Fruit fly (Drosophila melanogaster) whole organism, prepupa: ENCODE results near the gene mwh.

ENCODE experiments used
- CG10631 ChIP-seq: fragments of 200-800 bp; sonication (Bioruptor generic); optimal IDR thresholded peaks from 2 replicates; lab custom pipeline; 2016; ENCODE audit warnings: missing biosample characterization, missing genetic modification characterization
- CG10669 ChIP-seq: fragments of 200-800 bp; sonication (Bioruptor generic); optimal IDR thresholded peaks from 3 replicates; lab custom pipeline; 2018; ENCODE audit warnings: missing biosample characterization, mild to moderate bottlenecking, missing genetic modification characterization, moderate library complexity
- CG11294 ChIP-seq: fragments of 200-800 bp; sonication (Bioruptor generic); IDR thresholded peaks from 2 replicates; pipeline ENCODE4 v1.3.6; 2022; ENCODE audit warnings: missing biosample characterization, missing genetic modification characterization
- CG11762 ChIP-seq: fragments of 200-800 bp; sonication (Bioruptor generic); optimal IDR thresholded peaks from 3 replicates; lab custom pipeline; 2016; ENCODE audit warnings: missing biosample characterization, missing genetic modification characterization; ENCODE audit not compliant: insufficient read depth
- CG1621 ChIP-seq: fragments of 200-800 bp; sonication (Bioruptor generic); optimal IDR thresholded peaks from 3 replicates; lab custom pipeline; 2018; ENCODE audit warnings: missing biosample characterization, mild to moderate bottlenecking, missing genetic modification characterization
- CG16779 ChIP-seq: fragments of 200-800 bp; sonication (Bioruptor generic); optimal IDR thresholded peaks from 3 replicates; lab custom pipeline; 2017; ENCODE audit warnings: missing biosample characterization, mild to moderate bottlenecking, missing genetic modification characterization
- CG3032 ChIP-seq: fragments of 200-800 bp; optimal IDR thresholded peaks from 2 replicates; lab custom pipeline; 2019; ENCODE audit warnings: missing biosample characterization, mild to moderate bottlenecking, missing genetic modification characterization, moderate library complexity
- CG31627 ChIP-seq: fragments of 200-800 bp; sonication (Bioruptor generic); optimal IDR thresholded peaks from 3 replicates; lab custom pipeline; 2016; ENCODE audit warnings: missing biosample characterization, missing genetic modification characterization
- CG32006 ChIP-seq: fragments of 200-800 bp; sonication (Bioruptor generic); optimal IDR thresholded peaks from 3 replicates; lab custom pipeline; 2017; ENCODE audit warnings: missing biosample characterization, mild to moderate bottlenecking, missing genetic modification characterization
- CG3919 ChIP-seq: fragments of 200-800 bp; sonication (Bioruptor generic); optimal IDR thresholded peaks from 3 replicates; lab custom pipeline; 2016; ENCODE audit warnings: missing biosample characterization, missing genetic modification characterization
- CG4318 ChIP-seq: fragments of 200-800 bp; sonication (Bioruptor generic); optimal IDR thresholded peaks from 3 replicates; lab custom pipeline; 2017; ENCODE audit warnings: missing biosample characterization, mild to moderate bottlenecking, missing genetic modification characterization
- CG6163 ChIP-seq: fragments of 200-800 bp; sonication (Bioruptor generic); IDR thresholded peaks from 3 replicates; pipeline ENCODE4 v1.3.6; 2022; ENCODE audit warnings: missing biosample characterization, missing genetic modification characterization
- CG6276 ChIP-seq: fragments of 200-800 bp; sonication (Bioruptor generic); optimal IDR thresholded peaks from 2 replicates; lab custom pipeline; 2017; ENCODE audit warnings: missing biosample characterization, mild to moderate bottlenecking, missing genetic modification characterization
- CG6792 ChIP-seq: fragments of 200-800 bp; sonication (Bioruptor generic); optimal IDR thresholded peaks from 3 replicates; lab custom pipeline; 2016; ENCODE audit warnings: missing biosample characterization, missing genetic modification characterization
- CG6808 ChIP-seq: fragments of 200-800 bp; sonication (Bioruptor generic); optimal IDR thresholded peaks from 3 replicates; lab custom pipeline; 2017; ENCODE audit warnings: missing biosample characterization, missing genetic modification characterization, mild to moderate bottlenecking, moderate library complexity, missing genetic modification reagents
- CG6854 ChIP-seq: fragments of 200-800 bp; sonication (Bioruptor generic); optimal IDR thresholded peaks from 2 replicates; lab custom pipeline; 2017; ENCODE audit warnings: missing biosample characterization, mild to moderate bottlenecking, missing genetic modification characterization
- CG8119 ChIP-seq: fragments of 200-800 bp; sonication (Bioruptor generic); IDR thresholded peaks from 3 replicates; pipeline ENCODE4 v1.3.6; 2022; ENCODE audit warnings: missing biosample characterization, missing genetic modification characterization
- CG8319 ChIP-seq: fragments of 200-800 bp; sonication (Bioruptor generic); optimal IDR thresholded peaks from 3 replicates; lab custom pipeline; 2016; ENCODE audit warnings: missing biosample characterization, missing genetic modification characterization
- CG9139 ChIP-seq: fragments of 200-800 bp; sonication (Bioruptor generic); optimal IDR thresholded peaks from 3 replicates; lab custom pipeline; 2017; ENCODE audit warnings: missing biosample characterization, mild to moderate bottlenecking, missing genetic modification characterization
- Eip75B ChIP-seq: fragments of 200-800 bp; sonication (Bioruptor generic); optimal IDR thresholded peaks from 3 replicates; lab custom pipeline; 2016; ENCODE audit warnings: missing biosample characterization, missing genetic modification characterization
- Eip78C ChIP-seq: fragments of 200-800 bp; sonication (Bioruptor generic); peaks from one replicate; lab custom pipeline; 2016; ENCODE audit warnings: missing biosample characterization, missing genetic modification characterization
- Eip93F ChIP-seq: fragments of 200-800 bp; sonication (Bioruptor generic); optimal IDR thresholded peaks from 2 replicates; lab custom pipeline; 2016; ENCODE audit warnings: missing biosample characterization, mild to moderate bottlenecking, missing genetic modification characterization
- Ets21C ChIP-seq: fragments of 200-800 bp; sonication (Bioruptor generic); optimal IDR thresholded peaks from 3 replicates; lab custom pipeline; 2016; ENCODE audit warnings: missing biosample characterization, missing genetic modification characterization
- Ets96B ChIP-seq: fragments of 200-800 bp; optimal IDR thresholded peaks from 2 replicates; lab custom pipeline; 2019; ENCODE audit warnings: missing biosample characterization, mild to moderate bottlenecking, missing genetic modification characterization, moderate library complexity
- Hr39 ChIP-seq: fragments of 200-800 bp; sonication (Bioruptor generic); optimal IDR thresholded peaks from 2 replicates; lab custom pipeline; 2016; ENCODE audit warnings: missing biosample characterization, missing genetic modification characterization
- Met ChIP-seq: fragments of 200-800 bp; sonication (Bioruptor generic); optimal IDR thresholded peaks from 3 replicates; lab custom pipeline; 2016; ENCODE audit warnings: missing biosample characterization, missing genetic modification characterization
- OdsH ChIP-seq: fragments of 200-800 bp; sonication (Bioruptor generic); optimal IDR thresholded peaks from 3 replicates; lab custom pipeline; 2016; ENCODE audit warnings: missing biosample characterization, missing genetic modification characterization
- Sox14 ChIP-seq: fragments of 200-800 bp; sonication (Bioruptor generic); optimal IDR thresholded peaks from 3 replicates; lab custom pipeline; 2016; ENCODE audit warnings: missing biosample characterization, missing genetic modification characterization
- achi ChIP-seq: fragments of 200-800 bp; sonication (Bioruptor generic); optimal IDR thresholded peaks from 3 replicates; lab custom pipeline; 2016; ENCODE audit warnings: missing biosample characterization, missing genetic modification characterization
- acj6 ChIP-seq: fragments of 200-800 bp; sonication (Bioruptor generic); optimal IDR thresholded peaks from 3 replicates; lab custom pipeline; 2016; ENCODE audit warnings: missing biosample characterization, missing genetic modification characterization
- cyc ChIP-seq: fragments of 200-800 bp; sonication (Bioruptor generic); optimal IDR thresholded peaks from 3 replicates; lab custom pipeline; 2016; ENCODE audit warnings: missing biosample characterization, missing genetic modification characterization
- eg ChIP-seq: fragments of 200-800 bp; sonication (Bioruptor generic); IDR thresholded peaks from 3 replicates; pipeline ENCODE4 v1.3.6; 2022; ENCODE audit warnings: missing biosample characterization, missing genetic modification characterization
- esn ChIP-seq: fragments of 200-800 bp; sonication (Bioruptor generic); optimal IDR thresholded peaks from 2 replicates; lab custom pipeline; 2016; ENCODE audit warnings: missing biosample characterization, mild to moderate bottlenecking, missing genetic modification characterization, moderate library complexity
- fkh ChIP-seq: fragments of 200-800 bp; sonication (Bioruptor generic); optimal IDR thresholded peaks from 3 replicates; lab custom pipeline; 2017; ENCODE audit warnings: missing biosample characterization, mild to moderate bottlenecking, missing genetic modification characterization, moderate library complexity
- lz ChIP-seq: fragments of 200-800 bp; sonication (Bioruptor generic); optimal IDR thresholded peaks from 3 replicates; lab custom pipeline; 2016; ENCODE audit warnings: missing biosample characterization, missing genetic modification characterization
- net ChIP-seq: fragments of 200-800 bp; sonication (Bioruptor generic); optimal IDR thresholded peaks from 3 replicates; lab custom pipeline; 2016; ENCODE audit warnings: missing biosample characterization, missing genetic modification characterization
- spab ChIP-seq: fragments of 200-800 bp; sonication (Bioruptor generic); optimal IDR thresholded peaks from 2 replicates; lab custom pipeline; 2017; ENCODE audit warnings: missing biosample characterization, mild to moderate bottlenecking, missing genetic modification characterization, missing genetic modification reagents
- ss ChIP-seq, 2 experiments: fragments of 200-800 bp; sonication (Bioruptor generic); optimal IDR thresholded peaks; 2 replicates in 1 of 2; 3 replicates in 1 of 2; lab custom pipeline; 2017 to 2018; ENCODE audit warnings: mild to moderate bottlenecking in 2 of 2, missing biosample characterization in 2 of 2, missing genetic modification characterization in 2 of 2, moderate library complexity in 1 of 2
- svp ChIP-seq: fragments of 200-800 bp; sonication (Bioruptor generic); peaks from one replicate; lab custom pipeline; 2016; ENCODE audit warnings: missing biosample characterization, missing genetic modification characterization
- vri ChIP-seq: fragments of 200-800 bp; sonication (Bioruptor generic); optimal IDR thresholded peaks from 3 replicates; lab custom pipeline; 2016; ENCODE audit warnings: missing biosample characterization, mild to moderate bottlenecking, missing genetic modification characterization

mwh gene

DNA sequence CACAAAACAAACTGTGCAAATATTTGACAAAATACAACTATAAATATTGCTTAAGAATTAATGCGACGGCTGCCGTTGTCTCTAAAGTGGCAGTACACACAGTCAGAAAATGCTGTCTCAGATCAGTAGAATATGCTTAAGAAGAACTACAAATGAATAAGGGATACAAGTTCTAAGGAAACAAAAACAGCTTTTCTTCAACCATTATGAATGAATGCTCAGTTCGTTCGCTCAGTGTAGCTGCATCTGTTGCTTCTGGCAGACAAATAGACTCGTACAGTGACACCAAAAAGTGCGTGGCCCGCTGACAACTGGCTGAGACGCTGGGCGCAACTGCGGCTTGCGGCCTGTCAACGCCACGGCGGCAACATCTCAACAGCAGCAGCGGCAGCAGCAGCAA, 34.8 kb upstream of the mwh start (continued):
- TF ChIP-seq lz: no peak
- TF ChIP-seq svp: no peak
- TF ChIP-seq net (GFP tag; lab: Kevin White, UChicago): peak; percentile 0
- no peak for TF ChIP-seq OdsH (GFP tag; lab: Kevin White, UChicago)
- no peak for TF ChIP-seq CG1621 (tag; lab: Kevin White, UChicago)
- no peak for TF ChIP-seq CG31627 (GFP tag; lab: Kevin White, UChicago)
- no peak for TF ChIP-seq CG6854 (GFP tag; lab: Kevin White, UChicago)

DNA sequence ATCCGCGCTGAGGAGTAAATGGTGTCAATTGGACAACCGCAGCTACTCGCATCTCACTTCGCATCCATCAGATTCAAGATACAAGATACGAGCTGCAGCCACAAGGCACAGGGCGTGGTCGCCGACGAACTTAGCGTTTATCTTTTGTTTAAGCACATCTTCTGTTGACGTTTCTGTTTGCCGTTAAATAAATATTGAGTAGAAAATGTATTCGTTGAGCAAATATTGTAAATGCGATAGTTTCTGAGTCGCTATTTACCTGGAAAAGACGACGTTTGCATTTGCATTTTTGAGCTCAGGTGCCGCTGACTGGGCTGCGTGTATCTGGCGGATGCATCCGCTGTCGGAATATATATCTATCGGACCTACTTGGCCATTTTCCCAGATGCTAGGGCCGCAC, 34.3 kb upstream of the mwh start:
- peak; percentile 14 for TF ChIP-seq CG9139 (GFP tag; lab: Kevin White, UChicago)
- no peak for TF ChIP-seq Sox14 (GFP tag; lab: Kevin White, UChicago)
- no peak for TF ChIP-seq Eip93F (GFP tag; lab: Kevin White, UChicago)
- TF ChIP-seq Ets96B (tag; lab: Kevin White, UChicago): no peak
- TF ChIP-seq Eip75B (GFP tag; lab: Kevin White, UChicago): no peak
- no peak for TF ChIP-seq CG4318 (GFP tag; lab: Kevin White, UChicago)
- TF ChIP-seq spab (GFP tag; lab: Kevin White, UChicago): no peak
- TF ChIP-seq CG10669 (GFP tag; lab: Kevin White, UChicago): no peak
- no peak for TF ChIP-seq CG31627 (GFP tag; lab: Kevin White, UChicago)
- no peak for TF ChIP-seq svp
- no peak for TF ChIP-seq CG16779 (tag; lab: Kevin White, UChicago)
- no peak for TF ChIP-seq CG6808
- TF ChIP-seq CG6792 (GFP tag; lab: Kevin White, UChicago): no peak
- TF ChIP-seq ss (GFP tag; optimal IDR thresholded peaks at IDR 0.05; lab: Kevin White, UChicago): peak in 1 of 2 experiments; percentile 7
- TF ChIP-seq CG8319 (GFP tag; lab: Kevin White, UChicago): no peak
- no peak for TF ChIP-seq CG6854 (GFP tag; lab: Kevin White, UChicago)
- peak; percentile 52; the same call in 2 of the 3 replicates for TF ChIP-seq eg
- TF ChIP-seq esn (GFP tag; lab: Kevin White, UChicago): no peak
- no peak for TF ChIP-seq CG8119 (GFP tag; lab: Robert Waterston, UW)
- TF ChIP-seq CG1621 (tag; lab: Kevin White, UChicago): no peak
- no peak for TF ChIP-seq CG32006 (GFP tag; lab: Kevin White, UChicago)
- no peak for TF ChIP-seq acj6 (GFP tag; lab: Kevin White, UChicago)
- no peak for TF ChIP-seq lz
- no peak for TF ChIP-seq achi (GFP tag; lab: Kevin White, UChicago)
- no peak for TF ChIP-seq CG11762
- TF ChIP-seq CG3919: no peak
- no peak for TF ChIP-seq CG10631
- no peak for TF ChIP-seq Ets21C
- TF ChIP-seq cyc (GFP tag; lab: Kevin White, UChicago): no peak
- TF ChIP-seq Met (GFP tag; lab: Kevin White, UChicago): no peak
- no peak for TF ChIP-seq Hr39 (GFP tag; lab: Kevin White, UChicago)
- TF ChIP-seq CG11294 (GFP tag; lab: Robert Waterston, UW): no peak
- TF ChIP-seq CG3032 (tag; lab: Kevin White, UChicago): no peak
- no peak for TF ChIP-seq CG6276 (GFP tag; lab: Kevin White, UChicago)
- TF ChIP-seq vri (GFP tag; lab: Kevin White, UChicago): no peak
- TF ChIP-seq Eip78C (GFP tag; lab: Kevin White, UChicago): peak; percentile 39
- TF ChIP-seq CG6163 (GFP tag; lab: Robert Waterston, UW): peak; percentile 57
- TF ChIP-seq fkh (GFP tag; lab: Kevin White, UChicago): peak; percentile 91
